Worm (Caenorhabditis elegans) whole organism, L2 larva: ENCODE data around the gene F23D12.7.

Source experiments
- C34F6.9 ChIP-seq: fragments of 150-350 bp; optimal IDR thresholded peaks from 2 replicates; lab custom pipeline; 2014; ENCODE audit warnings: missing biosample characterization, missing genetic modification characterization
- F13H6.1 ChIP-seq: sonication (generic microtip); optimal IDR thresholded peaks from 2 replicates; lab custom pipeline; 2016; ENCODE audit warnings: missing genetic modification characterization, missing compliant biosample characterization
- R02D3.7 ChIP-seq: fragments of 150-350 bp; optimal IDR thresholded peaks from 2 replicates; lab custom pipeline; 2014; ENCODE audit warnings: missing biosample characterization, missing genetic modification characterization
- Y55F3AM.14 ChIP-seq: fragments of 200-800 bp; sonication (Bioruptor generic); optimal IDR thresholded peaks from 2 replicates; lab custom pipeline; 2018; ENCODE audit warnings: mild to moderate bottlenecking, missing genetic modification characterization, missing compliant biosample characterization
- alr-1 ChIP-seq: fragments of 150-350 bp; optimal IDR thresholded peaks from 2 replicates; lab custom pipeline; 2014; ENCODE audit warnings: missing biosample characterization, missing genetic modification characterization
- aly-2 ChIP-seq: fragments of 150-350 bp; optimal IDR thresholded peaks from 2 replicates; lab custom pipeline; 2014; ENCODE audit warnings: missing biosample characterization, missing genetic modification characterization
- blmp-1 ChIP-seq: sonication (generic microtip); optimal IDR thresholded peaks from 2 replicates; lab custom pipeline; 2017; ENCODE audit warnings: missing genetic modification characterization, mild to moderate bottlenecking, missing compliant biosample characterization, antibody characterized with exemption, moderate library complexity; ENCODE audit not compliant: insufficient read depth
- ceh-16 ChIP-seq: fragments of 150-350 bp; optimal IDR thresholded peaks from 2 replicates; lab custom pipeline; 2014; ENCODE audit warnings: missing biosample characterization, missing genetic modification characterization
- ceh-82 ChIP-seq: fragments of 150-350 bp; optimal IDR thresholded peaks from 2 replicates; lab custom pipeline; 2014; ENCODE audit warnings: missing biosample characterization, missing genetic modification characterization
- crh-2 ChIP-seq: sonication (generic microtip); optimal IDR thresholded peaks from 2 replicates; lab custom pipeline; 2017; ENCODE audit warnings: missing biosample characterization, missing genetic modification characterization
- dmd-4 ChIP-seq: sonication (generic microtip); optimal IDR thresholded peaks from 2 replicates; lab custom pipeline; 2017; ENCODE audit warnings: missing biosample characterization, missing genetic modification characterization
- egl-27 ChIP-seq: sonication (generic microtip); optimal IDR thresholded peaks from 3 replicates; lab custom pipeline; 2017; ENCODE audit warnings: missing biosample characterization, missing genetic modification reagents, missing genetic modification characterization
- elt-1 ChIP-seq: fragments of 150-350 bp; optimal IDR thresholded peaks from 2 replicates; lab custom pipeline; 2014; ENCODE audit warnings: missing biosample characterization, missing genetic modification characterization
- fos-1 ChIP-seq: fragments of 150-350 bp; optimal IDR thresholded peaks from 2 replicates; lab custom pipeline; 2014; ENCODE audit warnings: missing biosample characterization, missing genetic modification characterization
- gmeb-1 ChIP-seq: fragments of 150-350 bp; optimal IDR thresholded peaks from 2 replicates; lab custom pipeline; 2014; ENCODE audit warnings: missing biosample characterization, missing genetic modification characterization
- lin-11 ChIP-seq: fragments of 150-350 bp; sonication (generic microtip); optimal IDR thresholded peaks from 2 replicates; lab custom pipeline; 2014; ENCODE audit warnings: missing biosample characterization, missing genetic modification characterization, inconsistent platforms, mixed read lengths
- lin-39 ChIP-seq: fragments of 150-350 bp; optimal IDR thresholded peaks from 2 replicates; lab custom pipeline; 2014; ENCODE audit warnings: missing biosample characterization, missing genetic modification reagents, missing genetic modification characterization
- lsy-2 ChIP-seq, 2 experiments: fragments of 150-350 bp in 1 of 2; sonication (generic microtip) in 1 of 2; optimal IDR thresholded peaks; 2 replicates each; lab custom pipeline; 2014 to 2017; ENCODE audit warnings: missing biosample characterization in 2 of 2, missing genetic modification characterization in 2 of 2
- mbf-1 ChIP-seq: sonication (generic microtip); optimal IDR thresholded peaks from 2 replicates; lab custom pipeline; 2017; ENCODE audit warnings: missing biosample characterization, missing genetic modification characterization
- mdl-1 ChIP-seq, 2 experiments: fragments of 150-350 bp in 1 of 2; sonication (generic microtip) in 1 of 2; optimal IDR thresholded peaks; 2 replicates each; lab custom pipeline; 2017; ENCODE audit warnings: missing biosample characterization in 2 of 2, missing genetic modification characterization in 2 of 2
- nhr-10 ChIP-seq: sonication (generic microtip); optimal IDR thresholded peaks from 2 replicates; lab custom pipeline; 2017; ENCODE audit warnings: missing biosample characterization, missing genetic modification characterization
- nhr-11 ChIP-seq: fragments of 150-350 bp; optimal IDR thresholded peaks from 2 replicates; lab custom pipeline; 2014; ENCODE audit warnings: missing biosample characterization, missing genetic modification characterization
- nhr-12 ChIP-seq: fragments of 150-350 bp; optimal IDR thresholded peaks from 2 replicates; lab custom pipeline; 2014; ENCODE audit warnings: missing biosample characterization, missing genetic modification characterization
- nhr-129 ChIP-seq: fragments of 150-350 bp; optimal IDR thresholded peaks from 2 replicates; lab custom pipeline; 2014; ENCODE audit warnings: missing biosample characterization, missing genetic modification characterization
- nhr-21 ChIP-seq: fragments of 150-350 bp; optimal IDR thresholded peaks from 2 replicates; lab custom pipeline; 2014; ENCODE audit warnings: missing biosample characterization, missing genetic modification characterization
- nhr-23 ChIP-seq: fragments of 150-350 bp; optimal IDR thresholded peaks from 2 replicates; lab custom pipeline; 2014; ENCODE audit warnings: missing biosample characterization, missing genetic modification reagents, missing genetic modification characterization
- nhr-237 ChIP-seq: fragments of 150-350 bp; optimal IDR thresholded peaks from 2 replicates; lab custom pipeline; 2014; ENCODE audit warnings: missing biosample characterization, missing genetic modification characterization
- nhr-25 ChIP-seq: fragments of 150-350 bp; sonication (generic microtip); optimal IDR thresholded peaks from 3 replicates; lab custom pipeline; 2014; ENCODE audit warnings: missing biosample characterization, missing genetic modification characterization
- nhr-6 ChIP-seq: fragments of 150-350 bp; optimal IDR thresholded peaks from 2 replicates; lab custom pipeline; 2014; ENCODE audit warnings: missing biosample characterization, missing genetic modification characterization
- nhr-77 ChIP-seq: fragments of 150-350 bp; optimal IDR thresholded peaks from 2 replicates; lab custom pipeline; 2014; ENCODE audit warnings: missing biosample characterization, missing genetic modification characterization
- peb-1 ChIP-seq: fragments of 150-350 bp; optimal IDR thresholded peaks from 2 replicates; lab custom pipeline; 2014; ENCODE audit warnings: missing biosample characterization, missing genetic modification characterization
- sem-4 ChIP-seq: fragments of 150-350 bp; optimal IDR thresholded peaks from 2 replicates; lab custom pipeline; 2014; ENCODE audit warnings: missing biosample characterization, missing genetic modification reagents, missing genetic modification characterization
- skn-1 ChIP-seq: sonication (generic microtip); optimal IDR thresholded peaks from 2 replicates; lab custom pipeline; 2017; ENCODE audit warnings: missing biosample characterization, missing genetic modification characterization
- sma-3 ChIP-seq: sonication (generic microtip); optimal IDR thresholded peaks from 2 replicates; lab custom pipeline; 2016; ENCODE audit warnings: missing genetic modification reagents, missing genetic modification characterization, missing compliant biosample characterization
- sma-9 ChIP-seq, 2 experiments: fragments of 150-350 bp in 1 of 2; sonication (generic microtip) in 1 of 2; optimal IDR thresholded peaks; 2 replicates each; lab custom pipeline; 2014 to 2016; ENCODE audit warnings: missing genetic modification characterization in 2 of 2, mild to moderate bottlenecking in 1 of 2, missing biosample characterization in 1 of 2, missing compliant biosample characterization in 1 of 2, missing genetic modification reagents in 1 of 2, moderate library complexity in 1 of 2
- unc-39 ChIP-seq: fragments of 150-350 bp; optimal IDR thresholded peaks from 2 replicates; lab custom pipeline; 2014; ENCODE audit warnings: missing biosample characterization, missing genetic modification characterization
- unc-55 ChIP-seq: fragments of 150-350 bp; sonication (generic microtip); optimal IDR thresholded peaks from 3 replicates; lab custom pipeline; 2014; ENCODE audit warnings: missing biosample characterization, missing genetic modification reagents, missing genetic modification characterization
- unc-62 ChIP-seq: fragments of 150-350 bp; optimal IDR thresholded peaks from 2 replicates; lab custom pipeline; 2014; ENCODE audit warnings: missing biosample characterization, missing genetic modification reagents, missing genetic modification characterization
- ztf-1 ChIP-seq: fragments of 200-800 bp; sonication (Bioruptor generic); conservative IDR thresholded peaks from 2 replicates; pipeline ENCODE4 v1.3.6; 2022; ENCODE audit warnings: missing genetic modification characterization, missing compliant biosample characterization
- ztf-11 ChIP-seq: sonication (generic microtip); optimal IDR thresholded peaks from 2 replicates; lab custom pipeline; 2017; ENCODE audit warnings: missing biosample characterization, missing genetic modification characterization
- ztf-4 ChIP-seq: fragments of 150-350 bp; optimal IDR thresholded peaks from 2 replicates; lab custom pipeline; 2014; ENCODE audit warnings: missing biosample characterization, missing genetic modification characterization

F23D12.7 gene

DNA sequence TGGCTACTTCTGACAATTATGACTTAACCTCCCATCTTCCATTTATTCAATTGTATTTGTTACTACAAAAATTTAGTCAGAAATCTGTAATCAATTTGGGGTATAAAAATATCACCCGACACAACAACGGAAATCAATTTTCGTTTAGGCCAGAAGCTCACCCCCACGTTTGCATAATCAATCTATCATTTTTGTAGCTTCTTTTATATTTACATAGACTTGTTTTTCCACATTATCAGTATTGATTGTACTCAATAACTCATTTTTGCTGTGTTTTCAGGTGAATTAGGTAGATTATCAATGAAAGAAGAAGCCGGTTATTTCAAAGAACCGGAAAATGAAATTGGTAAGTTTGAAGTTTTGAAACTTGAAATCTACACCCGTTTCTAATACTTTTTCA is 20.1 kb upstream of the F23D12.7 start, which contains the start of gene M163.5:
Gene M163.5, plus strand, starts transcription at position 301 of the 400 bp plus-strand sequence.
- no peak for TF ChIP-seq sem-4 (tag; lab: Kevin White, UChicago)

DNA sequence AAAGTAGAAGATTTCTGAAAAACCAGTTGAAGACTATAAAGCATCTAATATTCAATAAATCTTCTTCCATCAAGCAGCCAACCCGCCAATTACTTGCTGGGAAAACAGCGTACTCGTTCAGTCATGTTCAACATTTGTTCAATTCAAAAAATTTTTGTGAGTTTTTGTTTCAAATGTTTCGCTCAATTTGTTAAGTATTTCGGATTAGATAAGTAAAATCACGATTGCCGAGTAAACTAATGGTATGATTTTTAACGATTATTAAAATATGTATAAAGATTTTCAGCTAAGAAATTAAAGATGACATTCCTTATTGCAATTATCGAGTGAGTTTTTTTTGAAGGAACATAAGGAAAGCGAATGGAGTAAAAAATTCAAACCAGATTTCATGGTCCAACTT is 17.1 kb upstream of the F23D12.7 start, which contains the start of gene M163.10:
Gene M163.10, plus strand, starts transcription at position 301 of the 400 bp plus-strand sequence.
- TF ChIP-seq nhr-25 (tag; lab: Kevin White, UChicago) = no peak
- no peak for TF ChIP-seq lin-11 (tag; lab: Kevin White, UChicago)
- TF ChIP-seq unc-62 (GFP tag; lab: Kevin White, UChicago) = no peak
- no peak for TF ChIP-seq alr-1 (tag; lab: Kevin White, UChicago)
- no peak for TF ChIP-seq nhr-10 (tag; lab: Kevin White, UChicago)
- no peak for TF ChIP-seq nhr-21 (tag; lab: Kevin White, UChicago)
- no peak for TF ChIP-seq peb-1 (tag; lab: Kevin White, UChicago)
- no peak for TF ChIP-seq nhr-6
- TF ChIP-seq sma-3 (GFP tag; lab: Kevin White, UChicago) = no peak
- TF ChIP-seq ztf-4 (tag; lab: Kevin White, UChicago) = no peak
- TF ChIP-seq C34F6.9 (tag; lab: Kevin White, UChicago) = no peak
- no peak for TF ChIP-seq blmp-1

DNA sequence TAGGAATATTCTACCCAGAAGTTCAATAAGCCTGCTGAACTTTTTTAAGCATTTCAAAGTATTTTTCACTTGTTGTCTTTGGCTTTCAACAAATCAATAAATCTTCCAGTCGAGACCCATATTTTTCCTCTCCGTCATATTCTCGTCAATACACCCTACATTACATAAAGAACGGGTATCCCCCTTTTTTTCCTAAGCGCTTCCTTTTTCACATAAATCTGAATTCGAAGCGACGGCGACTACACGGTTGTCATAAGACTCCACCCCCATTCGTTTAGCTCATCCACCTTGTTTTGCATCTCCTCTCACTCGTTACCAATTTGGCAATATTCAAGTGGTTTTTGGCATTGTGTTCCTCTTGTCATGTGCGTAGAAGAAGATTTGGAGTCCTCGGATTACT is 15.6 kb upstream of the F23D12.7 start, which contains the start of gene M163.9:
Gene M163.9, plus strand, starts transcription at position 301 of the 400 bp plus-strand sequence.
- TF ChIP-seq nhr-21 (tag; lab: Kevin White, UChicago) = no peak
- TF ChIP-seq ztf-11 (tag; lab: Kevin White, UChicago) = no peak
- TF ChIP-seq unc-62 (GFP tag; lab: Kevin White, UChicago) = no peak
- no peak for TF ChIP-seq nhr-11
- TF ChIP-seq ceh-16 (tag; lab: Kevin White, UChicago) = no peak
- TF ChIP-seq nhr-77 (tag; lab: Kevin White, UChicago) = no peak
- no peak for TF ChIP-seq lsy-2 (tag; optimal IDR thresholded peaks at IDR 0.05; lab: Kevin White, UChicago)
- TF ChIP-seq R02D3.7 (tag; lab: Kevin White, UChicago) = no peak
- no peak for TF ChIP-seq Y55F3AM.14 (GFP tag; lab: Kevin White, UChicago)
- no peak for TF ChIP-seq nhr-12
- TF ChIP-seq ceh-82 = no peak
- TF ChIP-seq nhr-6 = no peak
- no peak for TF ChIP-seq elt-1 (tag; lab: Kevin White, UChicago)
- TF ChIP-seq unc-55 (GFP tag; lab: Kevin White, UChicago) = no peak
- TF ChIP-seq sem-4 (tag; lab: Kevin White, UChicago) = no peak
- no peak for TF ChIP-seq gmeb-1 (tag; lab: Kevin White, UChicago)
- no peak for TF ChIP-seq nhr-237 (tag; lab: Kevin White, UChicago)
- no peak for TF ChIP-seq crh-2

DNA sequence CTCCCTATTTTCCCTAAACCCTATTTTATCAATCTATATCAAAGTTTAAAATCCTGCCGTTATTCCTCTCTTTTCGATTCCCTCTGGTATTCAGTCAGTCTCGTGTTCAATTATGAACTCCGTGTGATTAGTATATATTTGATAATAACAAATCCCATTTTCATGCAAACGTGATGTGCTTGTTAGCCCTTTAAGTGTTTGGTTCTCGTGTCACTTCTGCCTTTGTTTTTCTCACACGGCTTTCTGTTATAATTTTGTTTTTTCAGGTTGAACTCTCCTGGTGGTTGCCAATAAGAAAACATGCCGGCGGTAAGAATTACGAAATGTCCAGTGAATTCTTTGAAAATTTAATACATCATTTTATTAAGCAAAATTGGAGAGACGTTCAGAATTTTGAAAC is 12.9 kb upstream of the F23D12.7 start, which contains the start of gene M163.21:
Gene M163.21, plus strand, starts transcription at position 301 of the 400 bp plus-strand sequence.
- no peak for TF ChIP-seq F13H6.1 (tag; lab: Kevin White, UChicago)
- TF ChIP-seq ceh-82 = no peak
- TF ChIP-seq nhr-21 (tag; lab: Kevin White, UChicago) = no peak
- no peak for TF ChIP-seq gmeb-1 (tag; lab: Kevin White, UChicago)
- no peak for TF ChIP-seq dmd-4 (tag; lab: Kevin White, UChicago)
- no peak for TF ChIP-seq unc-55 (GFP tag; lab: Kevin White, UChicago)
- TF ChIP-seq ztf-4 (tag; lab: Kevin White, UChicago) = no peak
- no peak for TF ChIP-seq aly-2 (tag; lab: Kevin White, UChicago)
- no peak for TF ChIP-seq mbf-1 (tag; lab: Kevin White, UChicago)
- TF ChIP-seq nhr-77 (tag; lab: Kevin White, UChicago) = no peak
- no peak for TF ChIP-seq lsy-2 (tag; optimal IDR thresholded peaks at IDR 0.05; lab: Kevin White, UChicago)
- no peak for TF ChIP-seq peb-1 (tag; lab: Kevin White, UChicago)
- TF ChIP-seq fos-1 (tag; lab: Kevin White, UChicago) = no peak
- TF ChIP-seq lin-39 (tag; lab: Kevin White, UChicago) = no peak
- no peak for TF ChIP-seq egl-27 (tag; lab: Kevin White, UChicago)
- no peak for TF ChIP-seq lin-11 (tag; lab: Kevin White, UChicago)
- no peak for TF ChIP-seq ceh-16 (tag; lab: Kevin White, UChicago)

DNA sequence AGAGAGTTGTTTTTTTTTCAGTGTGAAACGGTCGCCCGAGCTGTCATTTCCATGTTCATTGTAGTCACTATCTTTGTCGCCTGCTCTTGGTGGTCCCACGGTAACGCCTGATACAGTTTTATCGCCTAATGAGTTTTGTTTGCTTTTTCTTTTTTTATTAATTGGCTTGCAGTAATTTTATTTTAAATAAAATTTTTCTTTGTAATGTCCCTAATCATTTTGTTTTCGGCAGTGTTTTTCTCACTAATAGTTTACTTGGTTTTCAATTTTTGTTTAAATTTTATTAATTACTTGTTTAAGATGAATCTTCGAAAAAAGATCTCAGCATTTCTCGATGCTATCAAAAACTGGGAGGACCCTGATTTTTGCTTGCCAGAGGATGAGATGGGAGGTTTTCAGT is 12.0 kb upstream of the F23D12.7 start, which contains the start of gene M163.22:
Gene M163.22, plus strand, starts transcription at position 301 of the 400 bp plus-strand sequence.
- TF ChIP-seq sem-4 (tag; lab: Kevin White, UChicago) (no peak), mdl-1 (tag; optimal IDR thresholded peaks at IDR 0.05; lab: Kevin White, UChicago) (no peak), lin-11 (tag; lab: Kevin White, UChicago) (no peak), unc-39 (tag; lab: Kevin White, UChicago) (no peak), ztf-1 (GFP tag; lab: Robert Waterston, UW) (no peak), sma-9 (GFP tag; optimal IDR thresholded peaks at IDR 0.05; lab: Kevin White, UChicago) (no peak), sma-9 (tag; optimal IDR thresholded peaks at IDR 0.05; lab: Kevin White, UChicago) (no peak), nhr-10 (tag; lab: Kevin White, UChicago) (no peak), skn-1 (tag; lab: Kevin White, UChicago) (no peak), nhr-237 (tag; lab: Kevin White, UChicago) (no peak), gmeb-1 (tag; lab: Kevin White, UChicago) (no peak), peb-1 (tag; lab: Kevin White, UChicago) (no peak), blmp-1 (no peak), sma-3 (GFP tag; lab: Kevin White, UChicago) (no peak), ceh-82 (no peak), nhr-129 (tag; lab: Kevin White, UChicago) (no peak), mbf-1 (tag; lab: Kevin White, UChicago) (no peak), nhr-23 (tag; lab: Kevin White, UChicago) (no peak), crh-2 (no peak)
- TF ChIP-seq, all 48 proteins: peak for 0
